Worm (Caenorhabditis elegans): Measurements from ENCODE around the gene prde-1.

The prde-1 gene

ce11 chrV:15553869-15554268 is 15.8 kb downstream of the prde-1 start (continued):
- TF ChIP-seq daf-16 (GFP tag; optimal IDR thresholded peaks at IDR 0.05) (peak in 1 of 2 experiments; percentile 46), daf-16 (tag; optimal IDR thresholded peaks at IDR 0.05) (peak; percentile 43), daf-8 (GFP tag; IDR thresholded peaks at IDR 0.05) (no peak), mes-2 (tag; optimal IDR thresholded peaks at IDR 0.05; ENCODE audit: poor library complexity, severe bottlenecking) (peak; percentile 68), madf-5 (GFP tag; IDR thresholded peaks at IDR 0.05) (no peak), F49E8.2 (tag; optimal IDR thresholded peaks at IDR 0.05; ENCODE audit: borderline replicate concordance) (no peak), F37D6.2 (tag; optimal IDR thresholded peaks at IDR 0.05) (no peak), hlh-11 (tag; optimal IDR thresholded peaks at IDR 0.05) (peak; percentile 11), snpc-4 (tag; optimal IDR thresholded peaks at IDR 0.05) (no peak), skn-1 (tag; optimal IDR thresholded peaks at IDR 0.05) (no peak), ceh-28 (tag; optimal IDR thresholded peaks at IDR 0.05) (no peak), daf-19 (GFP tag; conservative IDR thresholded peaks at IDR 0.05) (no peak), R02D3.7 (tag; optimal IDR thresholded peaks at IDR 0.05) (no peak), zip-11 (GFP tag; IDR thresholded peaks at IDR 0.05) (no peak), lim-7 (GFP tag; IDR thresholded peaks at IDR 0.05) (peak; percentile 76), T26A8.4 (GFP tag; IDR thresholded peaks at IDR 0.05) (peak; percentile 56), unc-62 (GFP tag; optimal IDR thresholded peaks at IDR 0.05 in 1 of 2) (peak in 1 of 2 experiments; percentile 96), unc-62 (tag; optimal IDR thresholded peaks at IDR 0.05) (no peak), snpc-1.2 (GFP tag; IDR thresholded peaks at IDR 0.05) (peak; percentile 72; the same call in 1 of the 2 replicates), vab-7 (GFP tag; IDR thresholded peaks at IDR 0.05) (0 out of 2 replicates have a peak, but pooled peaks have one; percentile 37), nhr-28 (tag; optimal IDR thresholded peaks at IDR 0.05) (peak; percentile 33), zip-2 (tag; optimal IDR thresholded peaks at IDR 0.05) (no peak), mdl-1 (tag; optimal IDR thresholded peaks at IDR 0.05) (no peak), zfp-2 (tag; optimal IDR thresholded peaks at IDR 0.05) (no peak), saeg-2 (GFP tag; IDR thresholded peaks at IDR 0.05) (no peak), set-16 (GFP tag; IDR thresholded peaks at IDR 0.05) (no peak), nhr-48 (tag; optimal IDR thresholded peaks at IDR 0.05) (no peak), hmg-1.1 (GFP tag; IDR thresholded peaks at IDR 0.05) (peak; percentile 54; the same call in 1 of the 2 replicates), lin-13 (GFP tag; optimal IDR thresholded peaks at IDR 0.05) (no peak), ZK337.2 (GFP tag; IDR thresholded peaks at IDR 0.05) (no peak), egl-43 (GFP tag; IDR thresholded peaks at IDR 0.05) (peak; percentile 87), zfp-3 (GFP tag; conservative IDR thresholded peaks at IDR 0.05) (no peak), attf-4 (tag; optimal IDR thresholded peaks at IDR 0.05) (no peak), rbr-2 (tag; optimal IDR thresholded peaks at IDR 0.05) (peak; percentile 23), dmd-8 (GFP tag; IDR thresholded peaks at IDR 0.05) (peak; percentile 48; the same call in 1 of the 2 replicates), dmd-9 (GFP tag; IDR thresholded peaks at IDR 0.05) (no peak), jun-1 (tag; optimal IDR thresholded peaks at IDR 0.05) (no peak), ceh-62 (tag; optimal IDR thresholded peaks at IDR 0.05) (no peak), D1046.2 (GFP tag; IDR thresholded peaks at IDR 0.05) (peak; percentile 59; the same call in 1 of the 2 replicates), ceh-44 (GFP tag; IDR thresholded peaks at IDR 0.05) (no peak), Y75B8A.6 (GFP tag; IDR thresholded peaks at IDR 0.05) (no peak), dpl-1 (GFP tag; optimal IDR thresholded peaks at IDR 0.05) (no peak), fos-1 (tag; optimal IDR thresholded peaks at IDR 0.05) (no peak), spr-1 (tag; optimal IDR thresholded peaks at IDR 0.05) (peak; percentile 22), nhr-42 (GFP tag; IDR thresholded peaks at IDR 0.05) (0 out of 2 replicates have a peak, but pooled peaks have one; percentile 9), nhr-6 (tag; optimal IDR thresholded peaks at IDR 0.05) (peak; percentile 57), F44E2.7 (GFP tag; IDR thresholded peaks at IDR 0.05) (0 out of 2 replicates have a peak, but pooled peaks have one; percentile 25), F10B5.3 (tag; optimal IDR thresholded peaks at IDR 0.05) (no peak), hif-1 (tag; optimal IDR thresholded peaks at IDR 0.05) (no peak), ztf-7 (tag; optimal IDR thresholded peaks at IDR 0.05) (no peak), ceh-20 (GFP tag; IDR thresholded peaks at IDR 0.05) (0 out of 2 replicates have a peak, but pooled peaks have one; percentile 10), daf-12 (tag; optimal IDR thresholded peaks at IDR 0.05) (no peak), ceh-82 (tag; optimal IDR thresholded peaks at IDR 0.05) (no peak)
